Fruit fly (Drosophila melanogaster): ENCODE results near the gene SAK.

The SAK gene

dm6 chr3L:21483837-21484236 lies 31.9 kb downstream of the SAK start (continued):
- TF ChIP-seq pita (GFP tag; optimal IDR thresholded peaks at IDR 0.05) = peak; percentile 94
- TF ChIP-seq CG3838 (GFP tag; optimal IDR thresholded peaks at IDR 0.05) = no peak
- no peak for TF ChIP-seq lbe (GFP tag; optimal IDR thresholded peaks at IDR 0.05)
- TF ChIP-seq Vsx1 (GFP tag; optimal IDR thresholded peaks at IDR 0.05) = no peak
- TF ChIP-seq Side (GFP tag; optimal IDR thresholded peaks at IDR 0.05) = no peak
- no peak for TF ChIP-seq fd96Cb (tag; optimal IDR thresholded peaks at IDR 0.05)
- no peak for TF ChIP-seq CG17568 (GFP tag; optimal IDR thresholded peaks at IDR 0.05)
- no peak for TF ChIP-seq CG11247 (GFP tag; IDR thresholded peaks at IDR 0.05)
- TF ChIP-seq CG1529 (GFP tag; optimal IDR thresholded peaks at IDR 0.05) = no peak
- no peak for TF ChIP-seq CG6813 (GFP tag; optimal IDR thresholded peaks at IDR 0.05)
- TF ChIP-seq Lim3 (GFP tag; IDR thresholded peaks at IDR 0.05) = no peak
- no peak for TF ChIP-seq Dip3 (GFP tag; optimal IDR thresholded peaks at IDR 0.05)
- no peak for TF ChIP-seq ato (GFP tag; IDR thresholded peaks at IDR 0.05; ENCODE audit: partially characterized antibody)
- peak; percentile 29 for TF ChIP-seq gro (GFP tag; optimal IDR thresholded peaks at IDR 0.05)
- peak; percentile 63 for TF ChIP-seq CG1603 (tag; optimal IDR thresholded peaks at IDR 0.05)
- TF ChIP-seq tin (GFP tag; optimal IDR thresholded peaks at IDR 0.05) = peak; percentile 31
- TF ChIP-seq Ets97D (GFP tag; optimal IDR thresholded peaks at IDR 0.05) = peak; percentile 83
- peak in 1 of 3 experiments; percentile 6 for TF ChIP-seq lola (GFP tag; optimal IDR thresholded peaks at IDR 0.05)
- TF ChIP-seq unpg (GFP tag; optimal IDR thresholded peaks at IDR 0.05) = no peak
- no peak for TF ChIP-seq CG18011 (GFP tag; optimal IDR thresholded peaks at IDR 0.05)
- TF ChIP-seq CG12071 (GFP tag; optimal IDR thresholded peaks at IDR 0.05) = no peak
- TF ChIP-seq mirr (GFP tag; optimal IDR thresholded peaks at IDR 0.05) = no peak
- TF ChIP-seq CG17359 (tag; optimal IDR thresholded peaks at IDR 0.05) = no peak
- TF ChIP-seq tup (GFP tag; optimal IDR thresholded peaks at IDR 0.05) = no peak
- TF ChIP-seq crp (GFP tag; optimal IDR thresholded peaks at IDR 0.05) = no peak
- TF ChIP-seq Bgb (GFP tag; IDR thresholded peaks at IDR 0.05; ENCODE audit: partially characterized antibody) = peak; percentile 52; the same call in 1 of the 2 replicates
- peak; percentile 96 for TF ChIP-seq CTCF (GFP tag; optimal IDR thresholded peaks at IDR 0.05)
- no peak for TF ChIP-seq Oli (tag; optimal IDR thresholded peaks at IDR 0.05)
- no peak for TF ChIP-seq Usf (GFP tag; optimal IDR thresholded peaks at IDR 0.05)
- TF ChIP-seq h (optimal IDR thresholded peaks at IDR 0.05) = no peak
- TF ChIP-seq Ets65A (GFP tag) = no peak
- no peak for TF ChIP-seq Gsc (GFP tag; IDR thresholded peaks at IDR 0.05)
- no peak for TF ChIP-seq CG10366 (GFP tag; IDR thresholded peaks at IDR 0.05)
- peak; percentile 19; the same call in 1 of the 2 replicates for TF ChIP-seq MBD-R2 (GFP tag; IDR thresholded peaks at IDR 0.05)
- peak; percentile 68 for TF ChIP-seq CG2116 (GFP tag; optimal IDR thresholded peaks at IDR 0.05)
- no peak for TF ChIP-seq nom (GFP tag; optimal IDR thresholded peaks at IDR 0.05)
- no peak for TF ChIP-seq gcm2 (GFP tag; optimal IDR thresholded peaks at IDR 0.05)
- TF ChIP-seq Sox102F (GFP tag; optimal IDR thresholded peaks at IDR 0.05) = no peak
- no peak for TF ChIP-seq da (GFP tag; optimal IDR thresholded peaks at IDR 0.05)
- peak; percentile 10 for TF ChIP-seq CG7786 (GFP tag; optimal IDR thresholded peaks at IDR 0.05)
- no peak for TF ChIP-seq kni (GFP tag; optimal IDR thresholded peaks at IDR 0.05)
- peak; percentile 26 for TF ChIP-seq BEAF-32 (GFP tag; optimal IDR thresholded peaks at IDR 0.05)
- no peak for TF ChIP-seq CG13775 (GFP tag; optimal IDR thresholded peaks at IDR 0.05)
- TF ChIP-seq CG14014 (GFP tag; IDR thresholded peaks at IDR 0.05) = no peak
- TF ChIP-seq mam (GFP tag; optimal IDR thresholded peaks at IDR 0.05) = peak; percentile 19
- no peak for TF ChIP-seq Dll (GFP tag; IDR thresholded peaks at IDR 0.05; ENCODE audit: partially characterized antibody)
- TF ChIP-seq gcm (GFP tag; optimal IDR thresholded peaks at IDR 0.05) = no peak
- no peak for TF ChIP-seq D (optimal IDR thresholded peaks at IDR 0.05)
- no peak for TF ChIP-seq D (GFP tag; optimal IDR thresholded peaks at IDR 0.05)
- no peak for TF ChIP-seq chn (GFP tag; optimal IDR thresholded peaks at IDR 0.05)
- TF ChIP-seq Sry-β (GFP tag; optimal IDR thresholded peaks at IDR 0.05) = no peak
- no peak for TF ChIP-seq grn (GFP tag; optimal IDR thresholded peaks at IDR 0.05)

All from whole organism, embryonic.